Worm (Caenorhabditis elegans) whole organism, L4 larva: ENCODE results near the gene nhr-182.
A peak's percentile ranks its signal among the peaks of the same experiment; 100 is the strongest.

ENCODE experiments used
- Y75B8A.6 ChIP-seq: fragments of 200-800 bp; sonication (Bioruptor generic); IDR thresholded peaks from 2 replicates; pipeline ENCODE4 v1.3.6; 2022; ENCODE audit warnings: missing genetic modification reagents, missing genetic modification characterization, missing compliant biosample characterization
- aly-2 ChIP-seq: sonication (generic microtip); optimal IDR thresholded peaks from 2 replicates; lab custom pipeline; 2018; ENCODE audit warnings: missing biosample characterization, missing genetic modification characterization
- dve-1 ChIP-seq: sonication (generic microtip); optimal IDR thresholded peaks from 2 replicates; lab custom pipeline; 2017; ENCODE audit warnings: antibody characterized with exemption, mild to moderate bottlenecking, missing genetic modification characterization, missing compliant biosample characterization; ENCODE audit not compliant: insufficient read depth
- fkh-10 ChIP-seq: fragments of 150-350 bp; optimal IDR thresholded peaks from 2 replicates; lab custom pipeline; 2014; ENCODE audit warnings: missing biosample characterization, missing genetic modification reagents, missing genetic modification characterization
- lin-13 ChIP-seq: fragments of 150-350 bp; optimal IDR thresholded peaks from 2 replicates; lab custom pipeline; 2014; ENCODE audit warnings: missing biosample characterization, missing genetic modification reagents, missing genetic modification characterization
- lin-29 ChIP-seq: fragments of 200-800 bp; sonication (Bioruptor generic); IDR thresholded peaks from 2 replicates; pipeline ENCODE4 v1.3.6; 2022; ENCODE audit warnings: missing genetic modification reagents, missing genetic modification characterization, missing compliant biosample characterization
- lin-39 ChIP-seq: fragments of 150-350 bp; optimal IDR thresholded peaks from 2 replicates; lab custom pipeline; 2014; ENCODE audit warnings: missing biosample characterization, missing genetic modification reagents, missing genetic modification characterization
- nhr-237 ChIP-seq: sonication (generic microtip); optimal IDR thresholded peaks from 2 replicates; lab custom pipeline; 2017; ENCODE audit warnings: missing biosample characterization, missing genetic modification characterization
- nhr-6 ChIP-seq: fragments of 150-350 bp; optimal IDR thresholded peaks from 2 replicates; lab custom pipeline; 2014; ENCODE audit warnings: missing biosample characterization, missing genetic modification characterization
- snpc-4 ChIP-seq: fragments of 150-350 bp; optimal IDR thresholded peaks from 2 replicates; lab custom pipeline; 2014; ENCODE audit warnings: missing biosample characterization, missing genetic modification characterization
- zag-1 ChIP-seq: fragments of 150-350 bp; optimal IDR thresholded peaks from 2 replicates; lab custom pipeline; 2014; ENCODE audit warnings: missing biosample characterization, missing genetic modification characterization
- ztf-7 ChIP-seq: fragments of 150-350 bp; optimal IDR thresholded peaks from 2 replicates; lab custom pipeline; 2014; ENCODE audit warnings: missing biosample characterization, missing genetic modification characterization

DNA sequence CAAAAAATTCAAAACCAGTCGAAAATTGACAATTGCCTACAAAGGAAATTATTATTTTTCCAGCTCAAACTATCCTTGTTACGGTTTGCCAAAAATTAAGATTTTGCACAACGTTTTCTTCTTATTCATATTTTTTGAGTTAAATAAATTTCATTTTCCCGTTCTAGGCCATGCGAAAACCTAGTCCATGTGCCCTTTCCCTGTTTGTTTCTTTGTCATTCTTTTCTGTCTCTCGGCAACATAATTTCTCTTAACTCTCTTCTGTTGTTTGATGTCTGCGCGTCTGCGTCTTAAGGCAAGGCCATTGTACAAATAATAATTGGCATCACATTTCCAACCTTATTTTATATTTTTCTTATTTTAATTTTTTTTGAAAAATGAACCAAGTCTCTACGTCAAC lies 21.8 kb upstream of the nhr-182 start, which contains the start of gene nhr-228:
- no peak for TF ChIP-seq zag-1 (tag; lab: Kevin White, UChicago)
- no peak for TF ChIP-seq Y75B8A.6 (GFP tag; lab: Robert Waterston, UW)
- no peak for TF ChIP-seq lin-13 (GFP tag; lab: Kevin White, UChicago)
- peak; percentile 21 for TF ChIP-seq nhr-6 (tag; lab: Kevin White, UChicago)
- no peak for TF ChIP-seq lin-39 (tag; lab: Kevin White, UChicago)
- TF ChIP-seq aly-2: no peak
- no peak for TF ChIP-seq nhr-237
- TF ChIP-seq dve-1 (tag; lab: Kevin White, UChicago): peak; percentile 55
- TF ChIP-seq snpc-4 (tag; lab: Kevin White, UChicago): no peak
- no peak for TF ChIP-seq fkh-10 (GFP tag; lab: Kevin White, UChicago)
- TF ChIP-seq lin-29 (GFP tag; lab: Robert Waterston, UW): no peak
- no peak for TF ChIP-seq ztf-7 (tag; lab: Kevin White, UChicago)
